Fruit fly (Drosophila melanogaster): ENCODE data around the gene CG5498.
A peak's percentile ranks its signal among the peaks of the same experiment; 100 is the strongest.

Gene CG5498

DNA sequence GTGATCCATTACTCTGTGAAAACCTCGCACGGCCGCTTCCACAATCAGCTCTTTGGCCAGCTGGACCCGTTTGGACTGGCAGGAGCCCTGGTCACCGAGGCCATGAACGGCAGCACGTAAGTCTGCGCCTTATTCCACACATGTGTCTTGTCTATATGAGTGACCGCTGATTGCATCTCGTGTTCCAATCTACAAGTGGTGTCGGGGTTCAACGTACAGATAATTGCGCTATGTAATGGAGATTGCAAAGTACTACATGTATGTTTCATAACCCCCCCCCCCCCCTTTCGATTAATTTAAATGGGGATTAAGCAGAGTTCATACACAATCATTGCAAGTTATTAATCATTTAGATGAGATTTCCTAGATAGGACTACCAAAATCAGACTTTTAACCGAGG, 29.0 kb downstream of the CG5498 start:
- no peak for TF ChIP-seq h (GFP tag; optimal IDR thresholded peaks at IDR 0.05)
- TF ChIP-seq CG32264 (GFP tag; optimal IDR thresholded peaks at IDR 0.05) = no peak
- no peak for TF ChIP-seq Rel (GFP tag; optimal IDR thresholded peaks at IDR 0.05)
- peak; percentile 2 for TF ChIP-seq Rel (tag; optimal IDR thresholded peaks at IDR 0.05)
- no peak for TF ChIP-seq tai (GFP tag; optimal IDR thresholded peaks at IDR 0.05)
- no peak for TF ChIP-seq Sp1 (GFP tag; optimal IDR thresholded peaks at IDR 0.05)

- TF ChIP-seq Abd-B (GFP tag; optimal IDR thresholded peaks at IDR 0.05) = no peak
- no peak for TF ChIP-seq N (GFP tag; optimal IDR thresholded peaks at IDR 0.05)
- TF ChIP-seq Hr78 (GFP tag; optimal IDR thresholded peaks at IDR 0.05) = no peak
- no peak for TF ChIP-seq CrebA (GFP tag; optimal IDR thresholded peaks at IDR 0.05; ENCODE audit: borderline replicate concordance)
- no peak for TF ChIP-seq CG9705 (GFP tag; optimal IDR thresholded peaks at IDR 0.05)
- no peak for TF ChIP-seq Hnf4 (GFP tag; optimal IDR thresholded peaks at IDR 0.05)
- no peak for TF ChIP-seq br (GFP tag; optimal IDR thresholded peaks at IDR 0.05)
- no peak for TF ChIP-seq HLH106 (tag; optimal IDR thresholded peaks at IDR 0.05)
- TF ChIP-seq Mio (GFP tag; optimal IDR thresholded peaks at IDR 0.05) = no peak
- TF ChIP-seq sage (GFP tag; optimal IDR thresholded peaks at IDR 0.05) = no peak
- TF ChIP-seq dmrt93B (GFP tag; optimal IDR thresholded peaks at IDR 0.05) = no peak
- TF ChIP-seq Sp1 (GFP tag; optimal IDR thresholded peaks at IDR 0.05) = no peak
- TF ChIP-seq sv (GFP tag; optimal IDR thresholded peaks at IDR 0.05) = no peak
- no peak for TF ChIP-seq h (GFP tag; optimal IDR thresholded peaks at IDR 0.05)
- no peak for TF ChIP-seq Dif (GFP tag; optimal IDR thresholded peaks at IDR 0.05; ENCODE audit: partially characterized antibody)
- no peak for TF ChIP-seq brk (GFP tag; optimal IDR thresholded peaks at IDR 0.05)
- no peak for TF ChIP-seq usp (GFP tag; optimal IDR thresholded peaks at IDR 0.05)
- no peak for TF ChIP-seq Jra (GFP tag; optimal IDR thresholded peaks at IDR 0.05)
- TF ChIP-seq jim (GFP tag; optimal IDR thresholded peaks at IDR 0.05) = no peak
- TF ChIP-seq pan (optimal IDR thresholded peaks at IDR 0.05) = no peak
Observed at dm6 chr3L:20354363-20354762, 29.5 kb downstream of the CG5498 start.

DNA sequence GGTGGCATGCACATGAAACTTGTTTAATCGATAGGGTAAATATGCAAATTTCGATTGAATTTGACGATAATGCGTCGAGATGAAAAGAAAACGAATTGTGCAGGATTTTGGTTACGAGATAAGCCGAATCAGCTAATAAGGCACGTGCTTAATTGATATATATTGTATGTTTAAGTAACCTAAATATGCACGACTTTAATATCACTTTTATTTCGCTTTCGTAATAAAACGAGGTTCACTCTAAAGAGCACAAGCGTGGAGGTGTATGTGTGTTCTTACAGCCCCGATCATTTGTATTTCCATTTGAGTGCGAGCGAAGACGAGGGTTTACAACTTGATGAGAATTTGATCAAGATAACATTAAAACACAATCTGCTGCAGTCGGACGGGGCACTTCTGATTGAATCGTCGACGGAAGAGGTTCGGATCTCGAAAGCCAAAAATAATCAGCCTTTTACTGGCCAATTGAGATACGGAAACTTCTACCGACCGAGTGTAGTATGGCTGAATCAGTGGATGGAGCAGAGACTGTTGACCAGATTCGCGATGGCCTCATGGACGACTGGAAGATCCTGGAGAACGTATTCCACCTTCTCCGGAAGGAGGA, 30.1 kb downstream of the CG5498 start:
- no peak for TF ChIP-seq CrebA (GFP tag; optimal IDR thresholded peaks at IDR 0.05; ENCODE audit: borderline replicate concordance)
- TF ChIP-seq ey (GFP tag; optimal IDR thresholded peaks at IDR 0.05) = peak; percentile 51
- TF ChIP-seq CG32264 (GFP tag; optimal IDR thresholded peaks at IDR 0.05) = no peak
- no peak for TF ChIP-seq Dfd (GFP tag; optimal IDR thresholded peaks at IDR 0.05)
- TF ChIP-seq rgr (GFP tag; optimal IDR thresholded peaks at IDR 0.05) = peak; percentile 13
- TF ChIP-seq Jra (GFP tag; optimal IDR thresholded peaks at IDR 0.05) = no peak
- no peak for TF ChIP-seq tai (GFP tag; optimal IDR thresholded peaks at IDR 0.05)
- no peak for TF ChIP-seq jim (GFP tag; optimal IDR thresholded peaks at IDR 0.05)
- no peak for TF ChIP-seq GATAd (GFP tag; optimal IDR thresholded peaks at IDR 0.05)
- no peak for TF ChIP-seq brk (GFP tag; optimal IDR thresholded peaks at IDR 0.05)
- no peak for TF ChIP-seq lola (GFP tag; optimal IDR thresholded peaks at IDR 0.05)
- TF ChIP-seq dsf (GFP tag; optimal IDR thresholded peaks at IDR 0.05; ENCODE audit: borderline replicate concordance) = no peak
- no peak for TF ChIP-seq HLH106 (tag; optimal IDR thresholded peaks at IDR 0.05)
- TF ChIP-seq Sp1 (GFP tag; optimal IDR thresholded peaks at IDR 0.05) = no peak
- no peak for TF ChIP-seq Vsx2 (GFP tag; optimal IDR thresholded peaks at IDR 0.05; ENCODE audit: partially characterized antibody)
- no peak for TF ChIP-seq Rel (GFP tag; optimal IDR thresholded peaks at IDR 0.05)
- TF ChIP-seq Rel (tag; optimal IDR thresholded peaks at IDR 0.05) = peak; percentile 70
- TF ChIP-seq dl (GFP tag; optimal IDR thresholded peaks at IDR 0.05; ENCODE audit: insufficient read depth in 1 of 2, partially characterized antibody in 2 of 2) = no peak
- TF ChIP-seq CG9705 (GFP tag; optimal IDR thresholded peaks at IDR 0.05) = no peak
- TF ChIP-seq Hr83 (GFP tag; optimal IDR thresholded peaks at IDR 0.05; ENCODE audit: poor library complexity, severe bottlenecking) = peak; percentile 10
- no peak for TF ChIP-seq foxo (GFP tag; optimal IDR thresholded peaks at IDR 0.05)
- TF ChIP-seq h (GFP tag; optimal IDR thresholded peaks at IDR 0.05) = peak; percentile 42
- no peak for TF ChIP-seq N (GFP tag; optimal IDR thresholded peaks at IDR 0.05)
- no peak for TF ChIP-seq Myc (optimal IDR thresholded peaks at IDR 0.05)
- TF ChIP-seq psq (GFP tag; optimal IDR thresholded peaks at IDR 0.05) = peak; percentile 12
- TF ChIP-seq Abd-B (GFP tag; optimal IDR thresholded peaks at IDR 0.05) = no peak
- TF ChIP-seq fru (GFP tag; optimal IDR thresholded peaks at IDR 0.05) = peak; percentile 57
- no peak for TF ChIP-seq woc (GFP tag; optimal IDR thresholded peaks at IDR 0.05)
- no peak for TF ChIP-seq sv (GFP tag; optimal IDR thresholded peaks at IDR 0.05)
- no peak for TF ChIP-seq usp (GFP tag; optimal IDR thresholded peaks at IDR 0.05)
- peak; percentile 15 for TF ChIP-seq OdsH (GFP tag; optimal IDR thresholded peaks at IDR 0.05)
- no peak for TF ChIP-seq pan (optimal IDR thresholded peaks at IDR 0.05)
- TF ChIP-seq Hnf4 (GFP tag; optimal IDR thresholded peaks at IDR 0.05) = no peak

All from whole organism, wandering third instar larva.